Worm (Caenorhabditis elegans) whole organism, young adult: ENCODE results near the gene ZK1240.5.

Experiments
- F23B12.7 ChIP-seq: sonication (generic microtip); optimal IDR thresholded peaks from 2 replicates; lab custom pipeline; 2017; ENCODE audit warnings: missing genetic modification characterization, mild to moderate bottlenecking, missing compliant biosample characterization, antibody characterized with exemption, moderate library complexity; ENCODE audit not compliant: insufficient read depth
- F37B4.10 ChIP-seq: fragments of 200-800 bp; sonication (Bioruptor generic); IDR thresholded peaks from 2 replicates; pipeline ENCODE4 v1.3.6; 2022; ENCODE audit warnings: missing genetic modification characterization, missing compliant biosample characterization
- F49E8.2 ChIP-seq: sonication (generic microtip); optimal IDR thresholded peaks from 3 replicates; lab custom pipeline; 2017; ENCODE audit warnings: missing genetic modification characterization, mild to moderate bottlenecking, missing compliant biosample characterization, antibody characterized with exemption, moderate library complexity; ENCODE audit not compliant: insufficient read depth
- F52B5.7 ChIP-seq: sonication (generic microtip); optimal IDR thresholded peaks from 2 replicates; lab custom pipeline; 2016; ENCODE audit warnings: mild to moderate bottlenecking, missing genetic modification characterization, missing compliant biosample characterization
- K11D2.4 ChIP-seq: fragments of 200-800 bp; sonication (Bioruptor generic); IDR thresholded peaks from 2 replicates; pipeline ENCODE4 v1.3.6; 2022; ENCODE audit warnings: missing genetic modification reagents, missing genetic modification characterization, missing compliant biosample characterization
- K12H6.12 ChIP-seq: fragments of 200-800 bp; sonication (Bioruptor generic); optimal IDR thresholded peaks from 2 replicates; lab custom pipeline; 2018; ENCODE audit warnings: mild to moderate bottlenecking, missing genetic modification characterization, missing compliant biosample characterization
- T26A5.8 ChIP-seq: sonication (generic microtip); optimal IDR thresholded peaks from 2 replicates; lab custom pipeline; 2016; ENCODE audit warnings: missing genetic modification characterization, missing compliant biosample characterization
- Y53F4B.3 ChIP-seq: fragments of 200-800 bp; sonication (Bioruptor generic); IDR thresholded peaks from 2 replicates; pipeline ENCODE4 v1.3.6; 2022; ENCODE audit warnings: missing genetic modification reagents, missing genetic modification characterization, missing compliant biosample characterization
- Y53G8AR.9 ChIP-seq: fragments of 200-800 bp; sonication (Bioruptor generic); conservative IDR thresholded peaks from 2 replicates; pipeline ENCODE4 v1.3.6; 2022; ENCODE audit warnings: missing genetic modification reagents, missing genetic modification characterization, missing compliant biosample characterization
- Y56A3A.18 ChIP-seq: fragments of 200-800 bp; sonication (Bioruptor generic); IDR thresholded peaks from 2 replicates; pipeline ENCODE4 v1.3.6; 2022; ENCODE audit warnings: missing genetic modification reagents, missing genetic modification characterization, missing compliant biosample characterization
- Y67H2A.10 ChIP-seq: fragments of 200-800 bp; sonication (Bioruptor generic); conservative IDR thresholded peaks from 2 replicates; pipeline ENCODE4 v1.3.6; 2022; ENCODE audit warnings: missing genetic modification reagents, missing genetic modification characterization, missing compliant biosample characterization
- ama-1 ChIP-seq, 3 experiments: fragments of 150-350 bp in 1 of 3; sonication (generic microtip) in 2 of 3; optimal IDR thresholded peaks; 2 replicates each; lab custom pipeline; 2014 to 2018; ENCODE audit warnings: missing biosample characterization in 2 of 3, missing genetic modification characterization in 2 of 3, missing genetic modification reagents in 2 of 3
- attf-6 ChIP-seq: fragments of 200-800 bp; sonication (Bioruptor generic); IDR thresholded peaks from 2 replicates; pipeline ENCODE4 v1.3.6; 2022; ENCODE audit warnings: missing genetic modification reagents, missing genetic modification characterization, missing compliant biosample characterization
- ccch-3 ChIP-seq: fragments of 200-800 bp; sonication (Bioruptor generic); optimal IDR thresholded peaks from 2 replicates; lab custom pipeline; 2018; ENCODE audit warnings: mild to moderate bottlenecking, missing genetic modification characterization, missing compliant biosample characterization
- cebp-2 ChIP-seq: fragments of 200-800 bp; sonication (Bioruptor generic); IDR thresholded peaks from 2 replicates; pipeline ENCODE4 v1.3.6; 2022; ENCODE audit warnings: missing genetic modification characterization, missing compliant biosample characterization
- ceh-40 ChIP-seq: fragments of 200-800 bp; sonication (Bioruptor generic); IDR thresholded peaks from 2 replicates; pipeline ENCODE4 v1.3.6; 2022; ENCODE audit warnings: missing genetic modification characterization, missing compliant biosample characterization
- ceh-79 ChIP-seq: sonication (generic microtip); optimal IDR thresholded peaks from 2 replicates; lab custom pipeline; 2017; ENCODE audit warnings: mild to moderate bottlenecking, missing genetic modification characterization, missing compliant biosample characterization
- chd-7 ChIP-seq: sonication (generic microtip); optimal IDR thresholded peaks from 2 replicates; lab custom pipeline; 2016; ENCODE audit warnings: mild to moderate bottlenecking, missing genetic modification characterization, moderate library complexity, missing compliant biosample characterization
- ekl-4 ChIP-seq: fragments of 200-800 bp; sonication (Bioruptor generic); IDR thresholded peaks from 2 replicates; pipeline ENCODE4 v1.3.6; 2022; ENCODE audit warnings: missing genetic modification reagents, missing genetic modification characterization, missing compliant biosample characterization
- fkh-3 ChIP-seq: sonication (generic microtip); optimal IDR thresholded peaks from 2 replicates; lab custom pipeline; 2016; ENCODE audit warnings: mild to moderate bottlenecking, missing genetic modification characterization, missing compliant biosample characterization
- hlh-26 ChIP-seq: fragments of 200-800 bp; sonication (Bioruptor generic); conservative IDR thresholded peaks from 2 replicates; pipeline ENCODE4 v1.3.6; 2022; ENCODE audit warnings: missing genetic modification reagents, missing genetic modification characterization, missing compliant biosample characterization
- let-526 ChIP-seq: fragments of 200-800 bp; sonication (Bioruptor generic); IDR thresholded peaks from 2 replicates; pipeline ENCODE4 v1.3.6; 2022; ENCODE audit warnings: missing genetic modification reagents, missing genetic modification characterization, missing compliant biosample characterization
- let-607 ChIP-seq, 2 experiments: fragments of 200-800 bp in 1 of 2; sonication (Bioruptor generic) in 1 of 2; sonication (generic microtip) in 1 of 2; optimal IDR thresholded peaks; 2 replicates each; lab custom pipeline; 2016 to 2018; ENCODE audit warnings: mild to moderate bottlenecking in 2 of 2, missing compliant biosample characterization in 2 of 2, missing genetic modification characterization in 2 of 2, moderate library complexity in 2 of 2, missing genotype in 1 of 2
- lin-35 ChIP-seq, 3 experiments: fragments of 150-350 bp in 2 of 3; sonication (generic microtip) in 1 of 3; optimal IDR thresholded peaks; 2 replicates each; lab custom pipeline; 2014 to 2018; ENCODE audit warnings: missing biosample characterization in 3 of 3, missing genetic modification characterization in 3 of 3, missing genetic modification reagents in 3 of 3
- lin-54 ChIP-seq: fragments of 200-800 bp; sonication (Bioruptor generic); optimal IDR thresholded peaks from 2 replicates; lab custom pipeline; 2018; ENCODE audit warnings: mild to moderate bottlenecking, missing genetic modification characterization, missing compliant biosample characterization
- nfya-2 ChIP-seq: fragments of 200-800 bp; sonication (Bioruptor generic); IDR thresholded peaks from 2 replicates; pipeline ENCODE4 v1.3.6; 2022; ENCODE audit warnings: missing genetic modification reagents, missing genetic modification characterization, missing compliant biosample characterization
- nfyb-1 ChIP-seq: fragments of 200-800 bp; sonication (Bioruptor generic); IDR thresholded peaks from 2 replicates; pipeline ENCODE4 v1.3.6; 2022; ENCODE audit warnings: missing genetic modification reagents, missing genetic modification characterization, missing compliant biosample characterization
- nhr-120 ChIP-seq: fragments of 200-800 bp; sonication (Bioruptor generic); IDR thresholded peaks from 2 replicates; pipeline ENCODE4 v1.3.6; 2022; ENCODE audit warnings: missing genetic modification characterization, missing compliant biosample characterization
- nhr-90 ChIP-seq: sonication (generic microtip); optimal IDR thresholded peaks from 2 replicates; lab custom pipeline; 2016; ENCODE audit warnings: missing genotype, mild to moderate bottlenecking, missing genetic modification characterization, missing compliant biosample characterization
- rcor-1 ChIP-seq: fragments of 200-800 bp; sonication (Bioruptor generic); IDR thresholded peaks from 2 replicates; pipeline ENCODE4 v1.3.6; 2022; ENCODE audit warnings: missing genetic modification reagents, missing genetic modification characterization, missing compliant biosample characterization
- rec-8 ChIP-seq, 2 experiments: sonication (generic microtip); optimal IDR thresholded peaks; 2 replicates each; lab custom pipeline; 2016; ENCODE audit warnings: mild to moderate bottlenecking in 2 of 2, missing genetic modification characterization in 2 of 2, missing genetic modification reagents in 2 of 2, missing genotype in 2 of 2, missing biosample characterization in 1 of 2, missing compliant biosample characterization in 1 of 2, moderate library complexity in 1 of 2
- repo-1 ChIP-seq: sonication (generic microtip); optimal IDR thresholded peaks from 2 replicates; lab custom pipeline; 2017; ENCODE audit warnings: mild to moderate bottlenecking, missing genetic modification characterization, missing compliant biosample characterization
- rpc-1 ChIP-seq, 2 experiments: fragments of 150-350 bp in 1 of 2; sonication (generic microtip) in 1 of 2; optimal IDR thresholded peaks; 2 replicates each; lab custom pipeline; 2014 to 2018; ENCODE audit warnings: missing biosample characterization in 1 of 2, missing genetic modification characterization in 1 of 2, missing genetic modification reagents in 1 of 2, missing genotype in 1 of 2
- snpc-4 ChIP-seq, 5 experiments: fragments of 150-350 bp in 1 of 5; sonication (generic microtip) in 4 of 5; optimal IDR thresholded peaks; 2 replicates each; lab custom pipeline; 2014 to 2018; ENCODE audit warnings: missing genetic modification characterization in 5 of 5, missing biosample characterization in 3 of 5, antibody characterized with exemption in 2 of 5, mild to moderate bottlenecking in 2 of 5, missing compliant biosample characterization in 2 of 5, missing genotype in 2 of 5, moderate library complexity in 2 of 5, missing genetic modification reagents in 1 of 5
- somi-1 ChIP-seq: fragments of 200-800 bp; sonication (Bioruptor generic); optimal IDR thresholded peaks from 2 replicates; lab custom pipeline; 2018; ENCODE audit warnings: mild to moderate bottlenecking, missing genetic modification characterization, missing compliant biosample characterization
- tbp1 ChIP-seq: fragments of 200-800 bp; sonication (Bioruptor generic); optimal IDR thresholded peaks from 2 replicates; lab custom pipeline; 2018; ENCODE audit warnings: mild to moderate bottlenecking, missing genetic modification characterization, missing compliant biosample characterization
- tlf-1 ChIP-seq: fragments of 200-800 bp; sonication (Bioruptor generic); optimal IDR thresholded peaks from 2 replicates; lab custom pipeline; 2018; ENCODE audit warnings: mild to moderate bottlenecking, missing genetic modification characterization, missing compliant biosample characterization
- unc-130 ChIP-seq: sonication (generic microtip); optimal IDR thresholded peaks from 2 replicates; lab custom pipeline; 2016; ENCODE audit warnings: missing genetic modification reagents, missing genetic modification characterization, missing compliant biosample characterization
- unc-62 ChIP-seq: fragments of 150-350 bp; optimal IDR thresholded peaks from 2 replicates; lab custom pipeline; 2014; ENCODE audit warnings: missing biosample characterization, missing genetic modification reagents, missing genetic modification characterization
- zim-3 ChIP-seq: sonication (generic microtip); optimal IDR thresholded peaks from 2 replicates; lab custom pipeline; 2017; ENCODE audit warnings: mild to moderate bottlenecking, missing genetic modification characterization, moderate library complexity, missing compliant biosample characterization
- ztf-22 ChIP-seq: fragments of 200-800 bp; sonication (Bioruptor generic); optimal IDR thresholded peaks from 2 replicates; lab custom pipeline; 2018; ENCODE audit warnings: mild to moderate bottlenecking, missing genetic modification characterization, moderate library complexity, missing compliant biosample characterization
- ztf-28 ChIP-seq: fragments of 200-800 bp; sonication (Bioruptor generic); IDR thresholded peaks from 2 replicates; pipeline ENCODE4 v1.3.6; 2022; ENCODE audit warnings: missing genetic modification reagents, missing genetic modification characterization, missing compliant biosample characterization

The ZK1240.5 gene

DNA sequence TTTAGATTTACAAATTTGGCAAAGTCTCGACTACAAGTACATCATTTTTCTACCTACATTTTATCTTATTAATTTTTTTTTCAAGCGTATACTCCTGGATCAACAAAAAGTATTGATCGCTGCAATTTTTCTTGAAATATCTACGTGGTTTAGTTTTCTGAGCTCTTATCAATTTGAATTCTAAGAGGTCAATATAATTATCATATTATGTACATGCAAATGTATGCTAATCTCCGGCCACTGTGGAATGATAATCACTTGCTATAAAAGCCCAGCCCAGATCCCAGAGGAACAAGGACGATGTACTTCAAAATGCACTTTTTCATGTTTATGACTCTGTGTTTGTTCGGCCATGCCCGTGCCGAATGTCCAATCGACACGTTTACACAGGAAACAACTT is 39.1 kb upstream of the ZK1240.5 start, which contains the start of gene F43C11.1:
Gene F43C11.1 (plus strand): TSS at position 301 of the 400 bp plus-strand sequence.
- no peak for TF ChIP-seq Y53F4B.3
- no peak for TF ChIP-seq lin-54 (GFP tag; lab: Kevin White, UChicago)
- TF ChIP-seq repo-1 (tag; lab: Kevin White, UChicago): no peak
- TF ChIP-seq tlf-1: no peak
- no peak for TF ChIP-seq unc-130
- TF ChIP-seq ekl-4 (GFP tag; lab: Robert Waterston, UW): no peak
- no peak for TF ChIP-seq nfyb-1 (GFP tag; lab: Robert Waterston, UW)
- no peak for TF ChIP-seq Y53G8AR.9 (GFP tag; lab: Robert Waterston, UW)

DNA sequence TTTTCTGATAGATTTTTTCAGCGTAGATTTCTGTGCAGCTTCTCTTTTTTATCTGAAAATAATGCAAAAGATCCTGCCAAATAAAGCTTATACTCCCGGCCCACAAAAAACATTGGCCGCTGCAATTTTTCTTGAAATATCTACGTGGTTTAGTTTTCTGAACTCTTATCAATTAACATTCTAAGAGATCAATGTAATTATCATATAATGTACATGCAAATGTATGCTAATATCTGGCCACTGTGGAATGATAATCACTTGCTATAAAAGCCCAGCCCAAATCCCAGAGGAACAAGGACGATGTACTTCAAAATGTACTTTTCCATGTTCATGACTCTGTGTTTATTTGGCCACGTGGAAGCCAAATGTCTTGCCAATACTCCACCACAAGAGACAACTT is 36.7 kb upstream of the ZK1240.5 start, which contains the start of gene F43C11.2:
Gene F43C11.2 (plus strand): TSS at position 301 of the 400 bp plus-strand sequence.
- TF ChIP-seq attf-6 (GFP tag; lab: Robert Waterston, UW) (no peak), ceh-40 (no peak), ama-1 (optimal IDR thresholded peaks at IDR 0.05; lab: Kevin White, UChicago) (no peak), ama-1 (GFP tag; optimal IDR thresholded peaks at IDR 0.05; lab: Kevin White, UChicago) (no peak), K11D2.4 (GFP tag; lab: Robert Waterston, UW) (no peak), rpc-1 (optimal IDR thresholded peaks at IDR 0.05; lab: Kevin White, UChicago) (no peak), rpc-1 (tag; optimal IDR thresholded peaks at IDR 0.05; lab: Kevin White, UChicago) (no peak), F52B5.7 (tag; lab: Kevin White, UChicago) (no peak), F23B12.7 (tag; lab: Kevin White, UChicago) (no peak), rec-8 (tag; optimal IDR thresholded peaks at IDR 0.05; lab: Kevin White, UChicago) (no peak), nhr-90 (tag; lab: Kevin White, UChicago) (no peak), unc-62 (GFP tag; lab: Kevin White, UChicago) (no peak), nhr-120 (GFP tag; lab: Robert Waterston, UW) (no peak), zim-3 (tag; lab: Kevin White, UChicago) (no peak), tbp1 (GFP tag; lab: Kevin White, UChicago) (no peak), ccch-3 (no peak), F37B4.10 (GFP tag; lab: Robert Waterston, UW) (no peak)
- TF ChIP-seq, all 124 proteins: peak for 0

DNA sequence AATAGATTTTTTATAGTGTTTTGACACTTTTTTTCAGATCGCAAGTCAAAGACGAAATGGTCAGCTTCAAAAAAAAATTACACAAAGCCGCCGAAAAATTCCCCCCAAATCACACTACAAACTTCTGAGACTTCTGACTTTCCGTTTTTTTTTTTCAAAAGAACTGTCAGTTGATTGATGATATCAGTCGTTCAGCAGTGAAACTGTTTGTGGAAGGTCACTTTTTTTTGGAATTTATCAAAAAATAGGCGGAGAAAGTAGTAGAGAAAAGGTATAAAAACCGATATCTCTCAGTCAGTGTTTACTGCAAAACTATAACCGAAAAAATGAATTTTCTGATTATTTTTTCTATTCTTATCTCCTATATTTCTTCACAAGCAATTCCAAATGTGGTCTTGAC is 35.3 kb upstream of the ZK1240.5 start, which contains the start of gene F43C11.3:
Gene F43C11.3 (plus strand): TSS at position 301 of the 400 bp plus-strand sequence.
- TF ChIP-seq ekl-4 (GFP tag; lab: Robert Waterston, UW): no peak
- TF ChIP-seq let-607 (tag; optimal IDR thresholded peaks at IDR 0.05; lab: Kevin White, UChicago): no peak
- TF ChIP-seq ama-1 (optimal IDR thresholded peaks at IDR 0.05; lab: Kevin White, UChicago): no peak
- no peak for TF ChIP-seq ama-1 (GFP tag; optimal IDR thresholded peaks at IDR 0.05; lab: Kevin White, UChicago)
- TF ChIP-seq repo-1 (tag; lab: Kevin White, UChicago): no peak
- TF ChIP-seq T26A5.8: no peak
- TF ChIP-seq ztf-28 (GFP tag; lab: Robert Waterston, UW): no peak
- TF ChIP-seq somi-1 (GFP tag; lab: Kevin White, UChicago): no peak
- TF ChIP-seq unc-130: no peak
- TF ChIP-seq hlh-26 (GFP tag; lab: Robert Waterston, UW): no peak
- no peak for TF ChIP-seq snpc-4 (GFP tag; optimal IDR thresholded peaks at IDR 0.05; lab: Kevin White, UChicago)
- TF ChIP-seq snpc-4 (tag; optimal IDR thresholded peaks at IDR 0.05; lab: Kevin White, UChicago): no peak

DNA sequence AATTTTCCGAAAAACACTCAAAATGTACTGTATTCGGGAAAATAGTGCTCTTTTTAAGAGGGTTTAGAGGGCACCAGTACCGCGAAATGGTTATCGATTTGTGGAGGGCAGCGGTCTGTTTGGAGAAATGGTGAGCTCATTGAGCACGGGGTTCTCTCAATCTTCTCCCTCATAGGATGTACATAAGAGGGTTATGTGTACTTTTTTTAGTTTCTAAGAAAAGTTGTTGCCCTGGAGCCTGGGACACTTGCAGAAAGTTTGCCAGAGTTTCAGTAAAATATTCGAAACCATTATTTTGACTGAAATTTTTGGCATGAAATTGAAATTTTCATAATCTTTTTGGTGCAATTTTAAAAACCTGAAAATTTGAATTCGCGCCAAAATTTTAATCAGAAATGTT is 34.8 kb upstream of the ZK1240.5 start, which contains the start of gene F43C11.10:
Gene F43C11.10 (minus strand): TSS at position 101 of the 400 bp plus-strand sequence.
- TF ChIP-seq Y56A3A.18 (GFP tag; lab: Robert Waterston, UW) (no peak), rcor-1 (GFP tag; lab: Robert Waterston, UW) (no peak), fkh-3 (tag; lab: Kevin White, UChicago) (no peak), Y53G8AR.9 (GFP tag; lab: Robert Waterston, UW) (no peak), nfya-2 (no peak), Y67H2A.10 (GFP tag; lab: Robert Waterston, UW) (no peak), ekl-4 (GFP tag; lab: Robert Waterston, UW) (no peak), cebp-2 (GFP tag; lab: Robert Waterston, UW) (no peak), ztf-22 (no peak), let-526 (GFP tag; lab: Robert Waterston, UW) (no peak), K12H6.12 (no peak), ceh-79 (tag; lab: Kevin White, UChicago) (no peak), chd-7 (tag; lab: Kevin White, UChicago) (no peak), F49E8.2 (tag; lab: Kevin White, UChicago) (no peak), lin-35 (GFP tag; optimal IDR thresholded peaks at IDR 0.05; lab: Kevin White, UChicago) (no peak)
